Worm (Caenorhabditis elegans): ENCODE measurements around the gene F10E7.1.

- TF ChIP-seq klf-2 (GFP tag; conservative IDR thresholded peaks at IDR 0.05) (no peak), flt-1 (GFP tag; IDR thresholded peaks at IDR 0.05) (0 out of 2 replicates have a peak, but pooled peaks have one; percentile 40), ztf-29 (GFP tag; IDR thresholded peaks at IDR 0.05) (no peak), ref-1 (GFP tag; conservative IDR thresholded peaks at IDR 0.05) (no peak), ztf-23 (GFP tag; IDR thresholded peaks at IDR 0.05) (no peak), cog-1 (tag; optimal IDR thresholded peaks at IDR 0.05) (no peak), med-1 (GFP tag; optimal IDR thresholded peaks at IDR 0.05; ENCODE audit: insufficient read depth) (no peak), T22C8.4 (GFP tag; IDR thresholded peaks at IDR 0.05) (no peak), tab-1 (GFP tag; IDR thresholded peaks at IDR 0.05) (no peak)
These were observed 33.2 kb upstream of the F10E7.1 start, which contains the start of gene T02G5.3 for ce11 chrII:7093339-7093821.

All from whole organism, midembryonic.